Fruit fly (Drosophila melanogaster): ENCODE results near the gene Axs.

dm6 chrX:16643363-16643946, 40.2 kb downstream of the Axs start:
- TF ChIP-seq rn (GFP tag; IDR thresholded peaks at IDR 0.05): no peak
- TF ChIP-seq Ets98B (GFP tag; IDR thresholded peaks at IDR 0.05): no peak
- no peak for TF ChIP-seq Pif1A (GFP tag; optimal IDR thresholded peaks at IDR 0.05)
- TF ChIP-seq CG17806 (tag; optimal IDR thresholded peaks at IDR 0.05): no peak

All from whole organism, pupa.